Worm (Caenorhabditis elegans): ENCODE results near the gene C09E10.3.

DNA sequence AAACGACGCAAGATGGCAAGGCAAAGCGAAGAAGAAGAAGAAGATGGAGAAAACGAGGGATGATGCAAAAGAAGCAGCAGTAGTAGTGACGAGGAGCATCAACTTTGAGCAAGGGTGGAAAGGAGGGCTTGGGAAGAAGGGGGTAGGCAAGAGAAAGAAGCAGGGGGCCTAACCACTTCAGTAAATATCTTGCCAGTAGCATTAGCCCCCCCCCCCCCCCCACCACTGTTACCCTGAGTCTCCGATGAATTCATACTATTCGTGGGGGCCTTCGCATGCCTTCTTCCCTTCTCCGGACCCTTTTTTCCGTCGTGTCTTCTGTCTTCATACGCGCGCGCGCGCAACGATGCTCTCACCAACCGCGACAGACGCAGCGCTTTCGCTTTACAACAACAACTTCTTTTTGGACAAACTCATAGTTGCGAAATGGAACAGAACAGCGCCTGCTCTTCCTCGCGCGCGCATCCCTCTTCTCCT, 30.7 kb upstream of the C09E10.3 start:
- TF ChIP-seq unc-55 (GFP tag; optimal IDR thresholded peaks at IDR 0.05) (no peak), ahr-1 (tag; optimal IDR thresholded peaks at IDR 0.05) (no peak), elt-2 (tag; optimal IDR thresholded peaks at IDR 0.05) (no peak), tbx-2 (tag; optimal IDR thresholded peaks at IDR 0.05) (peak; percentile 27), sox-4 (tag; optimal IDR thresholded peaks at IDR 0.05) (peak; percentile 5), eyg-1 (tag; optimal IDR thresholded peaks at IDR 0.05) (no peak), ref-2 (tag; optimal IDR thresholded peaks at IDR 0.05) (no peak), odd-2 (tag; optimal IDR thresholded peaks at IDR 0.05) (no peak)

All from whole organism, late embryonic.